Fruit fly (Drosophila melanogaster) Kc167 (cell line): ENCODE data around the gene CG8944.

ENCODE experiments used
- psq ChIP-seq: fragments of >200 bp; optimal IDR thresholded peaks from 2 replicates; lab custom pipeline; 2017; ENCODE audit warnings: missing external identifiers
- ttk ChIP-seq: sonication (Bioruptor generic); optimal IDR thresholded peaks from 2 replicates; lab custom pipeline; 2017; ENCODE audit warnings: missing external identifiers

dm6 chrX:15759752-15760446 is 13.9 kb upstream of the CG8944 start:
- TF ChIP-seq ttk (lab: Kevin White, UChicago), result no peak
- TF ChIP-seq psq (lab: Kevin White, UChicago), result no peak
